Fruit fly (Drosophila melanogaster) whole organism, embryonic: ENCODE data around the gene Sqor.
A peak's percentile ranks its signal among the peaks of the same experiment; 100 is the strongest.

Experiments used
- Antp ChIP-seq: fragments of 200-800 bp; sonication (Bioruptor generic); optimal IDR thresholded peaks from 3 replicates; lab custom pipeline; 2016; ENCODE audit warnings: missing biosample characterization, missing genetic modification characterization
- B-H2 ChIP-seq: fragments of 200-800 bp; sonication (Bioruptor generic); optimal IDR thresholded peaks from 2 replicates; lab custom pipeline; 2018; ENCODE audit warnings: missing biosample characterization, mild to moderate bottlenecking, missing genetic modification characterization
- CG10147 ChIP-seq: fragments of 200-800 bp; sonication (Bioruptor generic); optimal IDR thresholded peaks from 2 replicates; lab custom pipeline; 2019; ENCODE audit warnings: missing biosample characterization, mild to moderate bottlenecking, missing genetic modification characterization, moderate library complexity
- CG10209 ChIP-seq: fragments of 200-800 bp; sonication (Bioruptor generic); optimal IDR thresholded peaks from 3 replicates; lab custom pipeline; 2017; ENCODE audit warnings: missing biosample characterization, mild to moderate bottlenecking, missing genetic modification characterization, missing genetic modification reagents
- CG10565 ChIP-seq: fragments of 200-800 bp; sonication (Bioruptor generic); optimal IDR thresholded peaks from 3 replicates; lab custom pipeline; 2016; ENCODE audit warnings: missing biosample characterization, mild to moderate bottlenecking, missing genetic modification characterization
- CG10959 ChIP-seq: fragments of 200-800 bp; sonication (Bioruptor generic); IDR thresholded peaks from 2 replicates; pipeline ENCODE4 v1.3.6; 2022; ENCODE audit warnings: missing biosample characterization, missing genetic modification characterization
- CG11723 ChIP-seq: fragments of 200-800 bp; sonication (Bioruptor generic); optimal IDR thresholded peaks from 2 replicates; lab custom pipeline; 2017; ENCODE audit warnings: missing biosample characterization, mild to moderate bottlenecking, missing genetic modification characterization
- CG12155 ChIP-seq: fragments of 200-800 bp; sonication (Bioruptor generic); optimal IDR thresholded peaks from 3 replicates; lab custom pipeline; 2016; ENCODE audit warnings: missing biosample characterization, missing genetic modification characterization
- CG12391 ChIP-seq: fragments of 200-800 bp; sonication (Bioruptor generic); optimal IDR thresholded peaks from 3 replicates; lab custom pipeline; 2018; ENCODE audit warnings: missing biosample characterization, mild to moderate bottlenecking, missing genetic modification characterization, moderate library complexity
- CG15601 ChIP-seq: fragments of 200-800 bp; sonication (Bioruptor generic); optimal IDR thresholded peaks from 3 replicates; lab custom pipeline; 2019; ENCODE audit warnings: missing biosample characterization, mild to moderate bottlenecking, missing genetic modification characterization, moderate library complexity
- CG17802 ChIP-seq: fragments of 200-800 bp; sonication (Bioruptor generic); optimal IDR thresholded peaks from 2 replicates; lab custom pipeline; 2018; ENCODE audit warnings: missing biosample characterization, mild to moderate bottlenecking, missing genetic modification characterization, moderate library complexity
- CG17829 ChIP-seq: fragments of 200-800 bp; optimal IDR thresholded peaks from 2 replicates; lab custom pipeline; 2019; ENCODE audit warnings: missing biosample characterization, mild to moderate bottlenecking, missing genetic modification characterization, moderate library complexity
- CG17912 ChIP-seq: fragments of 200-800 bp; sonication (Bioruptor generic); optimal IDR thresholded peaks from 2 replicates; lab custom pipeline; 2018; ENCODE audit warnings: missing biosample characterization, mild to moderate bottlenecking, missing genetic modification characterization
- CG18011 ChIP-seq: fragments of 200-800 bp; sonication (Bioruptor generic); optimal IDR thresholded peaks from 2 replicates; lab custom pipeline; 2017; ENCODE audit warnings: missing biosample characterization, missing genetic modification characterization, mild to moderate bottlenecking, moderate library complexity, missing genotype
- CG32772 ChIP-seq: fragments of 200-800 bp; sonication (Bioruptor generic); IDR thresholded peaks from 2 replicates; pipeline ENCODE4 v1.3.6; 2022; ENCODE audit warnings: missing biosample characterization, missing genetic modification characterization
- CG33213 ChIP-seq: fragments of 200-800 bp; sonication (Bioruptor generic); optimal IDR thresholded peaks from 3 replicates; lab custom pipeline; 2016; ENCODE audit warnings: missing biosample characterization, missing genetic modification characterization
- CG3726 ChIP-seq: fragments of 200-800 bp; sonication (Bioruptor generic); IDR thresholded peaks from 3 replicates; pipeline ENCODE4, ENCODE4 v1.3.6; 2022; ENCODE audit warnings: missing biosample characterization, missing genetic modification characterization
- CG3838 ChIP-seq: fragments of 200-800 bp; sonication (Bioruptor generic); optimal IDR thresholded peaks from 3 replicates; lab custom pipeline; 2016; ENCODE audit warnings: missing biosample characterization, missing genetic modification characterization
- CG4328 ChIP-seq: fragments of 200-800 bp; sonication (Bioruptor generic); optimal IDR thresholded peaks from 3 replicates; lab custom pipeline; 2017; ENCODE audit warnings: missing biosample characterization, missing genetic modification reagents, missing genetic modification characterization
- CG5180 ChIP-seq: fragments of 200-800 bp; sonication (Bioruptor generic); optimal IDR thresholded peaks from 3 replicates; lab custom pipeline; 2017; ENCODE audit warnings: missing biosample characterization, missing genetic modification characterization, mild to moderate bottlenecking, moderate library complexity, missing genetic modification reagents
- CG8944 ChIP-seq: fragments of 200-800 bp; sonication (Bioruptor generic); optimal IDR thresholded peaks from 3 replicates; lab custom pipeline; 2016; ENCODE audit warnings: missing biosample characterization, missing genetic modification characterization
- D19A ChIP-seq: fragments of 200-800 bp; optimal IDR thresholded peaks from 3 replicates; lab custom pipeline; 2019; ENCODE audit warnings: missing biosample characterization, mild to moderate bottlenecking, missing genetic modification characterization, moderate library complexity
- Doc2 ChIP-seq: fragments of 200-800 bp; sonication (Bioruptor generic); IDR thresholded peaks from 2 replicates; pipeline ENCODE4 v1.3.6; 2022; ENCODE audit warnings: missing biosample characterization, missing genetic modification characterization
- Fer3 ChIP-seq: fragments of 200-800 bp; sonication (Bioruptor generic); optimal IDR thresholded peaks from 2 replicates; lab custom pipeline; 2018; ENCODE audit warnings: missing biosample characterization, mild to moderate bottlenecking, missing genetic modification characterization, moderate library complexity
- GATAe ChIP-seq: fragments of 200-800 bp; sonication (Bioruptor generic); conservative IDR thresholded peaks from 2 replicates; pipeline ENCODE4 v1.3.6; 2022; ENCODE audit warnings: missing biosample characterization, missing genetic modification characterization
- MESR4 ChIP-seq: fragments of 200-800 bp; sonication (Bioruptor generic); optimal IDR thresholded peaks from 2 replicates; lab custom pipeline; 2018; ENCODE audit warnings: missing biosample characterization, mild to moderate bottlenecking, missing genetic modification characterization, moderate library complexity
- Nf-YC ChIP-seq: fragments of 200-800 bp; optimal IDR thresholded peaks from 3 replicates; lab custom pipeline; 2019; ENCODE audit warnings: missing biosample characterization, mild to moderate bottlenecking, missing genetic modification characterization, moderate library complexity
- Oli ChIP-seq: fragments of 200-800 bp; sonication (Bioruptor generic); optimal IDR thresholded peaks from 2 replicates; lab custom pipeline; 2018; ENCODE audit warnings: missing biosample characterization, mild to moderate bottlenecking, missing genetic modification characterization, moderate library complexity
- TFAM ChIP-seq: fragments of 200-800 bp; sonication (Bioruptor generic); optimal IDR thresholded peaks from 2 replicates; lab custom pipeline; 2017; ENCODE audit warnings: missing biosample characterization, missing genetic modification characterization, inconsistent platforms
- chn ChIP-seq: fragments of 200-800 bp; sonication (Bioruptor generic); optimal IDR thresholded peaks from 2 replicates; lab custom pipeline; 2016; ENCODE audit warnings: missing biosample characterization, missing genetic modification characterization
- ci ChIP-seq: fragments of 200-800 bp; sonication (Bioruptor generic); IDR thresholded peaks from 3 replicates; pipeline ENCODE4 v1.3.6; 2022; ENCODE audit warnings: missing biosample characterization, missing genetic modification characterization
- croc ChIP-seq: fragments of 200-800 bp; sonication (Bioruptor generic); conservative IDR thresholded peaks from 3 replicates; pipeline ENCODE4 v1.3.6; 2022; ENCODE audit warnings: missing biosample characterization, missing genetic modification characterization
- da ChIP-seq: fragments of 200-800 bp; sonication (Bioruptor generic); optimal IDR thresholded peaks from 2 replicates; lab custom pipeline; 2016; ENCODE audit warnings: missing biosample characterization, missing genetic modification characterization
- emc ChIP-seq: fragments of 200-800 bp; sonication (Bioruptor generic); optimal IDR thresholded peaks from 2 replicates; lab custom pipeline; 2016; ENCODE audit warnings: missing biosample characterization, missing genetic modification characterization
- exex ChIP-seq: fragments of 200-800 bp; sonication (Bioruptor generic); optimal IDR thresholded peaks from 4 replicates; lab custom pipeline; 2018; ENCODE audit warnings: missing biosample characterization, mild to moderate bottlenecking, missing genetic modification characterization, moderate library complexity
- fd96Cb ChIP-seq: fragments of 200-800 bp; sonication (Bioruptor generic); optimal IDR thresholded peaks from 2 replicates; lab custom pipeline; 2018; ENCODE audit warnings: missing biosample characterization, mild to moderate bottlenecking, missing genetic modification characterization, moderate library complexity
- gcm ChIP-seq: fragments of 200-800 bp; sonication (Bioruptor generic); optimal IDR thresholded peaks from 2 replicates; lab custom pipeline; 2019; ENCODE audit warnings: missing biosample characterization, mild to moderate bottlenecking, missing genetic modification characterization, moderate library complexity
- jigr1 ChIP-seq: fragments of 200-800 bp; sonication (Bioruptor generic); IDR thresholded peaks from 3 replicates; pipeline ENCODE4 v1.3.6; 2022; ENCODE audit warnings: missing biosample characterization, missing genetic modification characterization
- lmd ChIP-seq: fragments of 200-800 bp; sonication (Bioruptor generic); IDR thresholded peaks from 2 replicates; pipeline ENCODE4 v1.3.6; 2022; ENCODE audit warnings: missing biosample characterization, missing genetic modification characterization
- nau ChIP-seq: fragments of 200-800 bp; sonication (Bioruptor generic); optimal IDR thresholded peaks from 3 replicates; lab custom pipeline; 2017; ENCODE audit warnings: missing biosample characterization, mild to moderate bottlenecking, missing genetic modification characterization, missing genetic modification reagents
- nerfin-2 ChIP-seq: fragments of 200-800 bp; sonication (Bioruptor generic); IDR thresholded peaks from 2 replicates; pipeline ENCODE4 v1.3.6; 2022; ENCODE audit warnings: missing biosample characterization, missing genetic modification characterization; ENCODE audit not compliant: partially characterized antibody
- nom ChIP-seq: fragments of 200-800 bp; sonication (Bioruptor generic); optimal IDR thresholded peaks from 2 replicates; lab custom pipeline; 2017; ENCODE audit warnings: missing biosample characterization, missing genetic modification characterization, mild to moderate bottlenecking, moderate library complexity, missing genetic modification reagents
- schlank ChIP-seq: fragments of 200-800 bp; sonication (Bioruptor generic); optimal IDR thresholded peaks from 2 replicates; lab custom pipeline; 2018; ENCODE audit warnings: missing biosample characterization, mild to moderate bottlenecking, missing genetic modification characterization
- seq ChIP-seq: fragments of 200-800 bp; sonication (Bioruptor generic); IDR thresholded peaks from 2 replicates; pipeline ENCODE4 v1.3.6; 2022; ENCODE audit warnings: missing biosample characterization, missing genetic modification characterization
- tio ChIP-seq: fragments of 200-800 bp; sonication (Bioruptor generic); optimal IDR thresholded peaks from 2 replicates; lab custom pipeline; 2017; ENCODE audit warnings: missing biosample characterization, missing genetic modification characterization, inconsistent platforms
- tna ChIP-seq: fragments of 200-800 bp; sonication (Bioruptor generic); IDR thresholded peaks from 2 replicates; pipeline ENCODE4 v1.3.6; 2022; ENCODE audit warnings: missing biosample characterization, missing genetic modification characterization; ENCODE audit not compliant: partially characterized antibody
- toy ChIP-seq: fragments of 200-800 bp; sonication (Bioruptor generic); IDR thresholded peaks from 2 replicates; pipeline ENCODE4 v1.3.6; 2022; ENCODE audit warnings: missing biosample characterization, missing genetic modification characterization
- tup ChIP-seq: fragments of 200-800 bp; sonication (Bioruptor generic); optimal IDR thresholded peaks from 2 replicates; lab custom pipeline; 2016; ENCODE audit warnings: missing biosample characterization, mild to moderate bottlenecking, missing genetic modification characterization, moderate library complexity
- unc-4 ChIP-seq: fragments of 200-800 bp; sonication (Bioruptor generic); IDR thresholded peaks from 2 replicates; pipeline ENCODE4 v1.3.6; 2022; ENCODE audit warnings: missing biosample characterization, missing genetic modification characterization; ENCODE audit not compliant: partially characterized antibody
- vfl ChIP-seq: fragments of 200-800 bp; sonication (Bioruptor generic); optimal IDR thresholded peaks from 2 replicates; lab custom pipeline; 2016; ENCODE audit warnings: missing biosample characterization, missing genetic modification characterization
- wdn ChIP-seq: fragments of 200-800 bp; sonication (Bioruptor generic); IDR thresholded peaks from 2 replicates; pipeline ENCODE4 v1.3.6; 2022; ENCODE audit warnings: missing biosample characterization, missing genetic modification characterization

The Sqor gene

dm6 chr3L:4286784-4287183 is 46.8 kb downstream of the Sqor start, which contains the start of gene TfIIEbeta (continued):
- TF ChIP-seq tio (GFP tag; lab: Kevin White, UChicago) (no peak), GATAe (no peak), Doc2 (GFP tag; lab: Robert Waterston, UW) (no peak), CG4328 (GFP tag; lab: Kevin White, UChicago) (no peak), CG17829 (peak; percentile 29), vfl (GFP tag; lab: Kevin White, UChicago) (no peak), CG10209 (GFP tag; lab: Kevin White, UChicago) (peak; percentile 6), da (GFP tag; lab: Kevin White, UChicago) (no peak), jigr1 (GFP tag; lab: Robert Waterston, UW) (no peak), TFAM (GFP tag; lab: Kevin White, UChicago) (no peak), B-H2 (peak; percentile 26), CG3726 (GFP tag; lab: Robert Waterston, UW) (no peak), CG8944 (GFP tag; lab: Kevin White, UChicago) (no peak), nau (GFP tag; lab: Kevin White, UChicago) (no peak), CG18011 (GFP tag; lab: Kevin White, UChicago) (no peak), CG5180 (no peak), CG3838 (GFP tag; lab: Kevin White, UChicago) (no peak), MESR4 (GFP tag; lab: Kevin White, UChicago) (peak; percentile 41), CG12155 (GFP tag; lab: Kevin White, UChicago) (no peak), D19A (peak; percentile 96), chn (GFP tag; lab: Kevin White, UChicago) (no peak), exex (tag; lab: Kevin White, UChicago) (no peak), fd96Cb (tag; lab: Kevin White, UChicago) (peak; percentile 24), wdn (GFP tag; lab: Robert Waterston, UW) (no peak), tup (GFP tag; lab: Kevin White, UChicago) (no peak), croc (GFP tag; lab: Robert Waterston, UW) (no peak), lmd (GFP tag; lab: Robert Waterston, UW) (no peak), CG10565 (GFP tag; lab: Kevin White, UChicago) (no peak), CG15601 (tag; lab: Kevin White, UChicago) (peak; percentile 18), nom (GFP tag; lab: Kevin White, UChicago) (peak; percentile 16), CG17912 (GFP tag; lab: Kevin White, UChicago) (no peak), CG12391 (tag; lab: Kevin White, UChicago) (peak; percentile 60), CG10959 (GFP tag; lab: Robert Waterston, UW) (no peak), CG17802 (tag; lab: Kevin White, UChicago) (no peak), emc (GFP tag; lab: Kevin White, UChicago) (no peak), Nf-YC (tag; lab: Kevin White, UChicago) (peak; percentile 11), tna (no peak), Fer3 (tag; lab: Kevin White, UChicago) (peak; percentile 46), toy (GFP tag; lab: Robert Waterston, UW) (no peak), unc-4 (GFP tag; lab: Robert Waterston, UW) (no peak), Antp (no peak), Oli (tag; lab: Kevin White, UChicago) (peak; percentile 25), gcm (GFP tag; lab: Kevin White, UChicago) (no peak), CG33213 (GFP tag; lab: Kevin White, UChicago) (no peak), nerfin-2 (GFP tag; lab: Robert Waterston, UW) (no peak), ci (peak; percentile 44; the same call in 2 of the 3 replicates), CG32772 (peak; percentile 36; the same call in 1 of the 2 replicates), CG11723 (GFP tag; lab: Kevin White, UChicago) (no peak), seq (no peak), CG10147 (no peak), schlank (no peak)
